Worm (Caenorhabditis elegans): ENCODE measurements around the gene M106.3.

The M106.3 gene

DNA sequence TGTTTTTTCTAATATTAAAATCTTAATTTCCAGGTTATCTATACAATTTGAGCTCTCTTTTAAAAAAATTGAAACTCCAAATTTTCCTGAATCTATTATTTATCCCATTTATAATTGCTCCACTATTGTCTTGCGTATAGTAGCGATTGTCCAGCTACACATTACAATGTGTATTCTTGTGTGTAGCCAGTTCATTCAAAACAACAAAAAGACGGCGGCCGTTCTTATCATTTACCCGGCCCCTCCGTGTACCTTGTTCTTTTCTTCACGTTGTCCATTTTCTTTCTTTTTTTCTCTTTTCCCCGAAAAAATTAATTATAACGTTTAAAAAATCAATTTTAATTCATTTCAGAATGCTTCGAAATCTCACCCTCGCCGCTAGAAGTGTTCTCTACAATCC lies 40.0 kb downstream of the M106.3 start, which contains the start of gene ech-4:
TSS of gene ech-4 (plus strand) at position 353 of the 400 bp plus-strand sequence.
- TF ChIP-seq unc-62 (GFP tag; optimal IDR thresholded peaks at IDR 0.05), result no peak

DNA sequence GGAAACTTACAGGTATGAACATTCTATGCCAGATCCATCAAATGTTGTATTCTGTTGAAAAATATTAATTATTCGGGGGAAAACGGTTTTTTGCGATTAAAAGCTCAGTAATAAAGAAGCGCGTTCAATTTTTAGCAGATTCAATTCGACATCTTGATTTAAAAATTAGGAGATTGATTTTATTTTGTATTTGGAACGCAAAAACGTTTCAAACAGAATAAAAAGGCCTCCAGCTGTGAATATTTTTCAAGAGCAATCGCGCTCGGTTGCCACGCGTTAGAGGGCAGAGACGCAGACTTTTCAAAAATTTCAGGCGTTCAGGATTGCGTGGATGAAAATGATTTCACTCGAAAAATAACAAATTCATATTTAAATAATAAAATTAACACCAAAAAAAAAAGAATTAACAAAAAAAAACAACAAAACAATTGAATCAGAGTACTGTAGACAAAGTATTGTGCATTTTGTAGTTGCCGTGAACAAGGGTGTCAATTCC lies 40.7 kb downstream of the M106.3 start, which contains the start of gene R06F6.8:
TSS of gene R06F6.8 (minus strand) at position 51 of the 496 bp plus-strand sequence.
- no peak for TF ChIP-seq unc-62 (GFP tag; optimal IDR thresholded peaks at IDR 0.05)

DNA sequence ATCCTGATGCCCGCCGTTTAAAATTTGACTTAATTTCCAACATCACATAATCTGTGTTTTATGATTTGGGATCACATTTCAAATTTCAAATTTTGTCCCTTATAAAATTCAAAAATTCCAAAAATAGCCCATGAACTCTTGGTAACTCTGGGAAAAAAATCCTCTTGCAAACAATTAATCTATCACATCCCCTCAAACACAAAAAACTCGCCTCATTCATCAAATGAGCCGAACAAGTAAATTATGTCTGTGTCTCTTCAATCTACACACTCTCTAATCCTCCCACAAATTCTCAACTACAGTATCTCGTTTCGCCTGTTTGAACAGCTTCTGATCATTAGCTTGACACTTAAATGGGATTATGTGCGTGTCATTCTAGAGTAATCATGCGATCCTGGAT lies 50.0 kb downstream of the M106.3 start, which contains the start of gene msrp-7:
TSS of gene msrp-7 (plus strand) at position 301 of the 400 bp plus-strand sequence.
- TF ChIP-seq unc-62 (GFP tag; optimal IDR thresholded peaks at IDR 0.05), result no peak

DNA sequence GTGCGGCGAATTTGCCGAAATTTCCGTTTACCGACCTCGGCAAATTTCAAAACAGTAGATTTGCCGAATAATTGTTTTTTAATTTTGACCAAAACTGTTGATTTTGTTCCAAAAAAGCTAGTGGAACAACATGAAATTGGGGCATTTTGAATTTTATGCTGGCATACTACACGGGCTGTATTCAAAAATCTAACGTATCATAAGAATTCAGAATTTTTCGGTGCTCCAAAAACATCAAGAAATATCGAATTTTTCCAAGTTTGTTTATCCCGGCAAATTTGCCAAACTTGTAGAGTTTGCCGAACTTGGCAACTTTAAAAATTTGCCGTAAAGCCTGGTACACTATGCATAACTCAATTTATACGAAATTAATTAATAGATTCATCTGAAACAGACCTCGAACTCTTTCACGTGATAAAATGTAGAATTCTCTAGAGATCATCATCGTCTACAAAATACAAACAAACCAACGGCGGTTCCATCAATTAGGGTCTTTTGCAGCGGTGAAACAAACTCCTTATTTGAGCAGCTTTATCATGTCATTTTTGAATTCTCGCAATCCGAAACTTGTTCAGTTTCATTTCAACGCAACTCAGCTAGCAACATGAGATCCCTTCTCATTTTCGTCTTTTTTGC lies 51.9 kb downstream of the M106.3 start, which contains the start of gene R06F6.14:
TSS of gene R06F6.14 (plus strand) at position 586 of the 636 bp plus-strand sequence.
- TF ChIP-seq unc-62 (GFP tag; optimal IDR thresholded peaks at IDR 0.05), result no peak
